Worm (Caenorhabditis elegans): ENCODE measurements around the gene nhr-19.

DNA sequence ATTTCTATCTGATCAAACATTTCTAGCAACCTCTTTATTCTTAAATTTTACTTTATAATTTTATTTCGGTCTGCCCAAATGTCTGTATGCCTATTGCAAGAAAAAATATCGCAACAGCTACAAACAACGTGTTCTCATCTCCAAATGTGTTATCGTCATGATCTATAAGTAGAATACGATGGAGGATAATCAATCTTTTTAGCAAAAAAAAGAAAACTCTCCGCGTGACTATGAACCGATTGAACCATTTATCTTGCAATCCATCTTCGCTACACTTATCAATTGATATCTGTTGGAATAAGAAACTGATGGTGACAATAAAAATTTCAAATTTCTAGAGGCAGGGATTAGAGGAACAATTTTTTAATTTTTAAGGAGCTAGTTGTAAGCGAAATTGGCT, 628 bp upstream of the nhr-19 start:
- TF ChIP-seq snpc-4 (tag; optimal IDR thresholded peaks at IDR 0.05) (no peak), sptf-1 (tag; optimal IDR thresholded peaks at IDR 0.05) (no peak), ceh-39 (tag; optimal IDR thresholded peaks at IDR 0.05) (no peak), elt-1 (tag; optimal IDR thresholded peaks at IDR 0.05; ENCODE audit: borderline replicate concordance, insufficient read depth) (peak; percentile 37), nhr-237 (tag; optimal IDR thresholded peaks at IDR 0.05) (no peak), ztf-11 (tag; optimal IDR thresholded peaks at IDR 0.05) (no peak), nhr-12 (tag; optimal IDR thresholded peaks at IDR 0.05) (no peak), pha-4 (tag; optimal IDR thresholded peaks at IDR 0.05) (no peak), lsy-2 (tag; optimal IDR thresholded peaks at IDR 0.05) (no peak), mab-5 (tag; optimal IDR thresholded peaks at IDR 0.05) (no peak), nhr-28 (tag; optimal IDR thresholded peaks at IDR 0.05) (no peak), lin-13 (tag; optimal IDR thresholded peaks at IDR 0.05) (no peak)
